Worm (Caenorhabditis elegans) whole organism, L1 larva: ENCODE data around the gene C50B6.3.
A peak's percentile ranks its signal among the peaks of the same experiment; 100 is the strongest.

Experiments used
- ama-1 ChIP-seq: fragments of 150-350 bp; optimal IDR thresholded peaks from 2 replicates; lab custom pipeline; 2014
- jun-1 ChIP-seq: fragments of 150-350 bp; optimal IDR thresholded peaks from 2 replicates; lab custom pipeline; 2014; ENCODE audit warnings: missing biosample characterization, missing genetic modification reagents, missing genetic modification characterization
- lin-35 ChIP-seq, 2 experiments: fragments of 150-350 bp; optimal IDR thresholded peaks; 2 replicates each; lab custom pipeline; 2014; ENCODE audit warnings: missing biosample characterization in 2 of 2, missing genetic modification characterization in 2 of 2, missing genetic modification reagents in 2 of 2
- lin-39 ChIP-seq: fragments of 150-350 bp; optimal IDR thresholded peaks from 2 replicates; lab custom pipeline; 2014; ENCODE audit warnings: missing biosample characterization, missing genetic modification reagents, missing genetic modification characterization
- lsy-2 ChIP-seq, 2 experiments: fragments of 150-350 bp; optimal IDR thresholded peaks; 2 replicates each; lab custom pipeline; 2014; ENCODE audit warnings: missing biosample characterization in 2 of 2, missing genetic modification characterization in 2 of 2
- mdl-1 ChIP-seq, 2 experiments: fragments of 150-350 bp; optimal IDR thresholded peaks; 2 replicates each; lab custom pipeline; 2014 to 2017; ENCODE audit warnings: missing biosample characterization in 2 of 2, missing genetic modification characterization in 2 of 2, inconsistent platforms in 1 of 2
- nhr-11 ChIP-seq: fragments of 150-350 bp; optimal IDR thresholded peaks from 2 replicates; lab custom pipeline; 2014; ENCODE audit warnings: missing biosample characterization, missing genetic modification characterization
- nhr-20 ChIP-seq: sonication (generic microtip); optimal IDR thresholded peaks from 2 replicates; lab custom pipeline; 2016; ENCODE audit warnings: mild to moderate bottlenecking, missing genetic modification characterization, missing compliant biosample characterization
- nhr-76 ChIP-seq: sonication (generic microtip); optimal IDR thresholded peaks from 2 replicates; lab custom pipeline; 2017; ENCODE audit warnings: missing biosample characterization, missing genetic modification characterization
- nhr-77 ChIP-seq: fragments of 150-350 bp; optimal IDR thresholded peaks from 2 replicates; lab custom pipeline; 2014; ENCODE audit warnings: missing biosample characterization, missing genetic modification characterization
- skn-1 ChIP-seq: fragments of 150-350 bp; optimal IDR thresholded peaks from 2 replicates; lab custom pipeline; 2014; ENCODE audit warnings: missing biosample characterization, missing genetic modification characterization

DNA sequence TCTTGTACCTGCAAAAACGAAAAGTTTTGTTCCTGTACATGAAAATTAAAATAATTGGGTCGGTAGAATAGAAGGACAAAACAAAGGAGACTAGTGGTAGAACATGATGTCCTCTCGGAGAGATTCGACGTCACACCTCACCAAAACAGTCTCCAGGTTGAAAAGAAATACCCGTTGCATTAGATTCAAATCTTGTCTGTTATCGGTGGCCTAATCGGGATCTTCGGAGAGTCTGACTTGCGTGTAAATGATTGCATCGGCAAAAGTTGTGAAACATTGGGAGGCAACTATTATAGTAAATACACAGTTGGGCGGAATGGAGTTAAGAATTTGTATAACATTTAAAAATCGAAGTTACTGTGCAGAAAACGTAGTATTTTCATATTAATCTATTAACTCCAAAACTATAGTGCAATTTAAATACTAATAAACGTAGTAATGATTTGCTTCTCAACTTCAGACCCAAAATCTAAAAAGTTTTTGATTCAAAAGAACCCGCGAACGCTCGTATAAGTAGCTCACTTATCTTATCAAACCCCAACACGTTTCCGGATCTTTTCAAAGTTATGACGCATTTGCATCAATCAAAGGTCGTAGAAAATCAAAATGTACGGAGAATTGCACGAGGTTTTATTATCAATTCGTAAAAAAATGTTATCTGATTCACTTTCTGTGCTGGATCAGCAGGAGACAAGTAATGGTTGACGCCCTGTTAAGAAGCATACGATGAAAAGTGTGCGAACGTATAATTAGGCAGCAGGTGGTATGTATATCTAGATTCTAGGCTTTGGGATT is 20.2 kb downstream of the C50B6.3 start, which contains the start of gene nhr-168:
- TF ChIP-seq ama-1 (lab: Kevin White, UChicago), result no peak
- no peak for TF ChIP-seq nhr-11 (tag; lab: Kevin White, UChicago)
- TF ChIP-seq lin-39, result no peak
- TF ChIP-seq mdl-1 (tag; optimal IDR thresholded peaks at IDR 0.05; lab: Kevin White, UChicago), result no peak
- TF ChIP-seq nhr-20 (tag; lab: Kevin White, UChicago), result peak; percentile 5
- TF ChIP-seq jun-1, result no peak
- TF ChIP-seq lin-35 (GFP tag; optimal IDR thresholded peaks at IDR 0.05; lab: Kevin White, UChicago), result no peak
- no peak for TF ChIP-seq nhr-77 (tag; lab: Kevin White, UChicago)
- no peak for TF ChIP-seq skn-1 (tag; lab: Kevin White, UChicago)
- TF ChIP-seq lsy-2 (tag; optimal IDR thresholded peaks at IDR 0.05; lab: Kevin White, UChicago), result no peak
- TF ChIP-seq nhr-76 (tag; lab: Kevin White, UChicago), result no peak
